Fruit fly (Drosophila melanogaster) whole organism, prepupa: ENCODE measurements around the gene CG17104.

ENCODE experiments used
- Blimp-1 ChIP-seq: fragments of 200-800 bp; sonication (Bioruptor generic); optimal IDR thresholded peaks from 3 replicates; lab custom pipeline; 2017; ENCODE audit warnings: missing biosample characterization, missing genetic modification characterization, mild to moderate bottlenecking, moderate library complexity, missing genetic modification reagents
- CG10631 ChIP-seq: fragments of 200-800 bp; sonication (Bioruptor generic); optimal IDR thresholded peaks from 2 replicates; lab custom pipeline; 2016; ENCODE audit warnings: missing biosample characterization, missing genetic modification characterization
- CG10669 ChIP-seq: fragments of 200-800 bp; sonication (Bioruptor generic); optimal IDR thresholded peaks from 3 replicates; lab custom pipeline; 2018; ENCODE audit warnings: missing biosample characterization, mild to moderate bottlenecking, missing genetic modification characterization, moderate library complexity
- CG11762 ChIP-seq: fragments of 200-800 bp; sonication (Bioruptor generic); optimal IDR thresholded peaks from 3 replicates; lab custom pipeline; 2016; ENCODE audit warnings: missing biosample characterization, missing genetic modification characterization; ENCODE audit not compliant: insufficient read depth
- CG11902 ChIP-seq: fragments of 200-800 bp; sonication (Bioruptor generic); optimal IDR thresholded peaks from 3 replicates; lab custom pipeline; 2016; ENCODE audit warnings: missing biosample characterization, missing genetic modification characterization
- CG1621 ChIP-seq: fragments of 200-800 bp; sonication (Bioruptor generic); optimal IDR thresholded peaks from 3 replicates; lab custom pipeline; 2018; ENCODE audit warnings: missing biosample characterization, mild to moderate bottlenecking, missing genetic modification characterization
- CG16779 ChIP-seq: fragments of 200-800 bp; sonication (Bioruptor generic); optimal IDR thresholded peaks from 3 replicates; lab custom pipeline; 2017; ENCODE audit warnings: missing biosample characterization, mild to moderate bottlenecking, missing genetic modification characterization
- CG3032 ChIP-seq: fragments of 200-800 bp; optimal IDR thresholded peaks from 2 replicates; lab custom pipeline; 2019; ENCODE audit warnings: missing biosample characterization, mild to moderate bottlenecking, missing genetic modification characterization, moderate library complexity
- CG31627 ChIP-seq: fragments of 200-800 bp; sonication (Bioruptor generic); optimal IDR thresholded peaks from 3 replicates; lab custom pipeline; 2016; ENCODE audit warnings: missing biosample characterization, missing genetic modification characterization
- CG34406 ChIP-seq: fragments of 200-800 bp; sonication (Bioruptor generic); optimal IDR thresholded peaks from 3 replicates; lab custom pipeline; 2016; ENCODE audit warnings: missing biosample characterization, missing genetic modification characterization
- CG3919 ChIP-seq: fragments of 200-800 bp; sonication (Bioruptor generic); optimal IDR thresholded peaks from 3 replicates; lab custom pipeline; 2016; ENCODE audit warnings: missing biosample characterization, missing genetic modification characterization
- CG4318 ChIP-seq: fragments of 200-800 bp; sonication (Bioruptor generic); optimal IDR thresholded peaks from 3 replicates; lab custom pipeline; 2017; ENCODE audit warnings: missing biosample characterization, mild to moderate bottlenecking, missing genetic modification characterization
- CG6163 ChIP-seq: fragments of 200-800 bp; sonication (Bioruptor generic); IDR thresholded peaks from 3 replicates; pipeline ENCODE4 v1.3.6; 2022; ENCODE audit warnings: missing biosample characterization, missing genetic modification characterization
- CG6276 ChIP-seq: fragments of 200-800 bp; sonication (Bioruptor generic); optimal IDR thresholded peaks from 2 replicates; lab custom pipeline; 2017; ENCODE audit warnings: missing biosample characterization, mild to moderate bottlenecking, missing genetic modification characterization
- CG6792 ChIP-seq: fragments of 200-800 bp; sonication (Bioruptor generic); optimal IDR thresholded peaks from 3 replicates; lab custom pipeline; 2016; ENCODE audit warnings: missing biosample characterization, missing genetic modification characterization
- CG6808 ChIP-seq: fragments of 200-800 bp; sonication (Bioruptor generic); optimal IDR thresholded peaks from 3 replicates; lab custom pipeline; 2017; ENCODE audit warnings: missing biosample characterization, missing genetic modification characterization, mild to moderate bottlenecking, moderate library complexity, missing genetic modification reagents
- CG6854 ChIP-seq: fragments of 200-800 bp; sonication (Bioruptor generic); optimal IDR thresholded peaks from 2 replicates; lab custom pipeline; 2017; ENCODE audit warnings: missing biosample characterization, mild to moderate bottlenecking, missing genetic modification characterization
- CG7368 ChIP-seq: fragments of 200-800 bp; sonication (Bioruptor generic); optimal IDR thresholded peaks from 3 replicates; lab custom pipeline; 2016; ENCODE audit warnings: missing biosample characterization, missing genetic modification characterization
- CG8119 ChIP-seq: fragments of 200-800 bp; sonication (Bioruptor generic); IDR thresholded peaks from 3 replicates; pipeline ENCODE4 v1.3.6; 2022; ENCODE audit warnings: missing biosample characterization, missing genetic modification characterization
- CG8319 ChIP-seq: fragments of 200-800 bp; sonication (Bioruptor generic); optimal IDR thresholded peaks from 3 replicates; lab custom pipeline; 2016; ENCODE audit warnings: missing biosample characterization, missing genetic modification characterization
- Eip75B ChIP-seq: fragments of 200-800 bp; sonication (Bioruptor generic); optimal IDR thresholded peaks from 3 replicates; lab custom pipeline; 2016; ENCODE audit warnings: missing biosample characterization, missing genetic modification characterization
- Eip78C ChIP-seq: fragments of 200-800 bp; sonication (Bioruptor generic); peaks from one replicate; lab custom pipeline; 2016; ENCODE audit warnings: missing biosample characterization, missing genetic modification characterization
- Eip93F ChIP-seq: fragments of 200-800 bp; sonication (Bioruptor generic); optimal IDR thresholded peaks from 2 replicates; lab custom pipeline; 2016; ENCODE audit warnings: missing biosample characterization, mild to moderate bottlenecking, missing genetic modification characterization
- Ets21C ChIP-seq: fragments of 200-800 bp; sonication (Bioruptor generic); optimal IDR thresholded peaks from 3 replicates; lab custom pipeline; 2016; ENCODE audit warnings: missing biosample characterization, missing genetic modification characterization
- Ets96B ChIP-seq: fragments of 200-800 bp; optimal IDR thresholded peaks from 2 replicates; lab custom pipeline; 2019; ENCODE audit warnings: missing biosample characterization, mild to moderate bottlenecking, missing genetic modification characterization, moderate library complexity
- Gug ChIP-seq: fragments of 200-800 bp; sonication (Bioruptor generic); IDR thresholded peaks from 2 replicates; pipeline ENCODE4 v1.3.6; 2022; ENCODE audit warnings: missing biosample characterization, missing genetic modification characterization
- Hr38 ChIP-seq: sonication (Bioruptor generic); optimal IDR thresholded peaks from 2 replicates; lab custom pipeline; 2016; ENCODE audit warnings: missing biosample characterization, missing genetic modification characterization
- Hr39 ChIP-seq: fragments of 200-800 bp; sonication (Bioruptor generic); optimal IDR thresholded peaks from 2 replicates; lab custom pipeline; 2016; ENCODE audit warnings: missing biosample characterization, missing genetic modification characterization
- Lpt ChIP-seq: fragments of 200-800 bp; sonication (Bioruptor generic); optimal IDR thresholded peaks from 3 replicates; lab custom pipeline; 2016; ENCODE audit warnings: missing biosample characterization, missing genetic modification characterization
- OdsH ChIP-seq: fragments of 200-800 bp; sonication (Bioruptor generic); optimal IDR thresholded peaks from 3 replicates; lab custom pipeline; 2016; ENCODE audit warnings: missing biosample characterization, missing genetic modification characterization
- Smox ChIP-seq: fragments of 200-800 bp; sonication (Bioruptor generic); optimal IDR thresholded peaks from 3 replicates; lab custom pipeline; 2016; ENCODE audit warnings: missing biosample characterization, missing genetic modification characterization
- Sox102F ChIP-seq: fragments of 200-800 bp; sonication (Bioruptor generic); optimal IDR thresholded peaks from 2 replicates; lab custom pipeline; 2016; ENCODE audit warnings: missing biosample characterization, mild to moderate bottlenecking, missing genetic modification characterization
- Sox14 ChIP-seq: fragments of 200-800 bp; sonication (Bioruptor generic); optimal IDR thresholded peaks from 3 replicates; lab custom pipeline; 2016; ENCODE audit warnings: missing biosample characterization, missing genetic modification characterization
- Sox15 ChIP-seq: fragments of 200-800 bp; sonication (Bioruptor generic); optimal IDR thresholded peaks from 3 replicates; lab custom pipeline; 2016; ENCODE audit warnings: missing biosample characterization, missing genetic modification characterization
- achi ChIP-seq: fragments of 200-800 bp; sonication (Bioruptor generic); optimal IDR thresholded peaks from 3 replicates; lab custom pipeline; 2016; ENCODE audit warnings: missing biosample characterization, missing genetic modification characterization
- acj6 ChIP-seq: fragments of 200-800 bp; sonication (Bioruptor generic); optimal IDR thresholded peaks from 3 replicates; lab custom pipeline; 2016; ENCODE audit warnings: missing biosample characterization, missing genetic modification characterization
- dac ChIP-seq: fragments of 200-800 bp; sonication (Bioruptor generic); optimal IDR thresholded peaks from 2 replicates; lab custom pipeline; 2017; ENCODE audit warnings: missing biosample characterization, mild to moderate bottlenecking, missing genetic modification characterization
- dsx ChIP-seq: fragments of 200-800 bp; optimal IDR thresholded peaks from 3 replicates; lab custom pipeline; 2019; ENCODE audit warnings: missing biosample characterization, mild to moderate bottlenecking, missing genetic modification characterization, moderate library complexity; ENCODE audit not compliant: poor library complexity, severe bottlenecking
- eg ChIP-seq: fragments of 200-800 bp; sonication (Bioruptor generic); IDR thresholded peaks from 3 replicates; pipeline ENCODE4 v1.3.6; 2022; ENCODE audit warnings: missing biosample characterization, missing genetic modification characterization
- esn ChIP-seq: fragments of 200-800 bp; sonication (Bioruptor generic); optimal IDR thresholded peaks from 2 replicates; lab custom pipeline; 2016; ENCODE audit warnings: missing biosample characterization, mild to moderate bottlenecking, missing genetic modification characterization, moderate library complexity
- fd59A ChIP-seq: fragments of 200-800 bp; sonication (Bioruptor generic); optimal IDR thresholded peaks from 2 replicates; lab custom pipeline; 2017; ENCODE audit warnings: missing biosample characterization, mild to moderate bottlenecking, missing genetic modification characterization, missing genetic modification reagents
- fd85E ChIP-seq: fragments of 200-800 bp; sonication (Bioruptor generic); optimal IDR thresholded peaks from 3 replicates; lab custom pipeline; 2016; ENCODE audit warnings: missing biosample characterization, missing genetic modification characterization
- lz ChIP-seq: fragments of 200-800 bp; sonication (Bioruptor generic); optimal IDR thresholded peaks from 3 replicates; lab custom pipeline; 2016; ENCODE audit warnings: missing biosample characterization, missing genetic modification characterization
- net ChIP-seq: fragments of 200-800 bp; sonication (Bioruptor generic); optimal IDR thresholded peaks from 3 replicates; lab custom pipeline; 2016; ENCODE audit warnings: missing biosample characterization, missing genetic modification characterization
- pdm3 ChIP-seq: fragments of 200-800 bp; sonication (Bioruptor generic); optimal IDR thresholded peaks from 3 replicates; lab custom pipeline; 2016; ENCODE audit warnings: missing biosample characterization, missing genetic modification characterization
- salr ChIP-seq, 2 experiments: fragments of 200-800 bp; sonication (Bioruptor generic); optimal IDR thresholded peaks; 3 replicates each; lab custom pipeline; 2016 to 2018; ENCODE audit warnings: missing biosample characterization in 2 of 2, missing genetic modification characterization in 2 of 2, mild to moderate bottlenecking in 1 of 2
- spab ChIP-seq: fragments of 200-800 bp; sonication (Bioruptor generic); optimal IDR thresholded peaks from 2 replicates; lab custom pipeline; 2017; ENCODE audit warnings: missing biosample characterization, mild to moderate bottlenecking, missing genetic modification characterization, missing genetic modification reagents
- ss ChIP-seq, 2 experiments: fragments of 200-800 bp; sonication (Bioruptor generic); optimal IDR thresholded peaks; 2 replicates in 1 of 2; 3 replicates in 1 of 2; lab custom pipeline; 2017 to 2018; ENCODE audit warnings: mild to moderate bottlenecking in 2 of 2, missing biosample characterization in 2 of 2, missing genetic modification characterization in 2 of 2, moderate library complexity in 1 of 2
- svp ChIP-seq: fragments of 200-800 bp; sonication (Bioruptor generic); peaks from one replicate; lab custom pipeline; 2016; ENCODE audit warnings: missing biosample characterization, missing genetic modification characterization
- topi ChIP-seq: fragments of 200-800 bp; sonication (Bioruptor generic); optimal IDR thresholded peaks from 3 replicates; lab custom pipeline; 2016; ENCODE audit warnings: missing biosample characterization, missing genetic modification characterization
- vri ChIP-seq: fragments of 200-800 bp; sonication (Bioruptor generic); optimal IDR thresholded peaks from 3 replicates; lab custom pipeline; 2016; ENCODE audit warnings: missing biosample characterization, mild to moderate bottlenecking, missing genetic modification characterization

CG17104 gene

dm6 chr2L:10661490-10662240, 15.3 kb upstream of the CG17104 start, which contains the start of gene CG31871:
Gene CG31871, plus strand, starts transcription at chr2L:10662081.
- TF ChIP-seq salr (GFP tag; optimal IDR thresholded peaks at IDR 0.05; lab: Kevin White, UChicago) (peak in 1 of 2 experiments; percentile 89), esn (GFP tag; lab: Kevin White, UChicago) (peak; percentile 2), CG6276 (peak; percentile 91), CG1621 (tag; lab: Kevin White, UChicago) (peak; percentile 29), Blimp-1 (GFP tag; lab: Kevin White, UChicago) (peak; percentile 29), CG7368 (GFP tag; lab: Kevin White, UChicago) (peak; percentile 50), spab (GFP tag; lab: Kevin White, UChicago) (peak; percentile 61), Ets96B (tag; lab: Kevin White, UChicago) (peak; percentile 76), topi (GFP tag; lab: Kevin White, UChicago) (no peak), svp (GFP tag; lab: Kevin White, UChicago) (peak; percentile 40), dsx (GFP tag; lab: Kevin White, UChicago) (peak; percentile 58), CG4318 (GFP tag; lab: Kevin White, UChicago) (peak; percentile 88), vri (GFP tag; lab: Kevin White, UChicago) (no peak), Hr38 (GFP tag; lab: Kevin White, UChicago) (no peak), CG6808 (peak; percentile 31), CG11762 (GFP tag; lab: Kevin White, UChicago) (peak; percentile 42), CG3919 (GFP tag; lab: Kevin White, UChicago) (peak; percentile 76), fd59A (GFP tag; lab: Kevin White, UChicago) (peak; percentile 18), CG16779 (peak; percentile 17), acj6 (GFP tag; lab: Kevin White, UChicago) (peak; percentile 69), Eip75B (GFP tag; lab: Kevin White, UChicago) (peak; percentile 50), ss (GFP tag; optimal IDR thresholded peaks at IDR 0.05; lab: Kevin White, UChicago) (peak; percentile 9 to 39), achi (GFP tag; lab: Kevin White, UChicago) (peak; percentile 80), CG10631 (GFP tag; lab: Kevin White, UChicago) (peak; percentile 77), CG11902 (GFP tag; lab: Kevin White, UChicago) (no peak), CG8119 (GFP tag; lab: Robert Waterston, UW) (peak; percentile 96), Sox14 (GFP tag; lab: Kevin White, UChicago) (no peak), Ets21C (no peak), Smox (GFP tag; lab: Kevin White, UChicago) (no peak), dac (GFP tag; lab: Kevin White, UChicago) (peak; percentile 63), lz (no peak), CG3032 (tag; lab: Kevin White, UChicago) (peak; percentile 73), CG6163 (peak; percentile 70), CG6792 (peak; percentile 25), Eip93F (no peak), Sox102F (GFP tag; lab: Kevin White, UChicago) (no peak), Sox15 (GFP tag; lab: Kevin White, UChicago) (no peak), CG31627 (GFP tag; lab: Kevin White, UChicago) (no peak), Lpt (GFP tag; lab: Kevin White, UChicago) (peak; percentile 89), Hr39 (GFP tag; lab: Kevin White, UChicago) (no peak), net (GFP tag; lab: Kevin White, UChicago) (peak; percentile 76), Gug (peak; percentile 85), OdsH (peak; percentile 72), Eip78C (peak; percentile 88), CG8319 (GFP tag; lab: Kevin White, UChicago) (no peak), eg (GFP tag; lab: Robert Waterston, UW) (peak; percentile 93), pdm3 (GFP tag; lab: Kevin White, UChicago) (peak; percentile 61), CG34406 (GFP tag; lab: Kevin White, UChicago) (peak; percentile 43), CG6854 (no peak), CG10669 (GFP tag; lab: Kevin White, UChicago) (peak; percentile 47), fd85E (GFP tag; lab: Kevin White, UChicago) (no peak)
